Fruit fly (Drosophila melanogaster): Measurements from ENCODE around the gene CG14073.

Gene CG14073

DNA sequence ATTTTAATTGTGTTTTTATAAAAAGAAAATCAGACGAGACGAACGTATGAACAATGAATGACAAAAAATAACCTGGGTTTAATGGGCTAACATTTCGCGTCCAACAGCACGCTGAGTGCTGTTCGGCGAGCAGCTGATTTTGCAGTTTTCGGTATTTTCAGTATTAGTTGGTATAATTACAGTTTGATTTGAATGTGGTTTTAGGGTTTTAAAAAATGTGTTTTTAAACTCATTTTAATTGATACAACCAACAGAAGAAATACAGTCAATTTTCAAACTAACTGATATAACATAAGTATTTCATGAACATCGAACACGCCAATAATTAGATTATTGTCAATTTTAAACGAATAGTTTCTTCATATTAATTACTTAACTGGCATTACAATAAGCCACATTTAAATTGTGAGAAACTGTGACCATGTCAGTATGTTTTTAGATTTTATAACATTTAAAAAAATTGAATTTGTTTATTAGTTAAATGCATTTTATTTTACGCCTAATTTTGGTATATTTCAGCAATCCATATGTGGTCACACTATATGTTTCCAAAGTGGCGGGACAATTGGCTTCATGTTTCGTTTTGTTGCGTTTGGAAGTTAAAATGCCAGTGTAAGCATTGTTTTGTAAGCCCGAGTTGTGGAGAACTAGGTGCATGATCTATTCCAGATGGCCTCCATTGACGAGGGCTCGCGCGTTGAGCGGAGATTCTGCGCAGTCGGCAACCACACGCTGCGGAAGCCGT is at the start of gene CG14073, which contains the start of gene HipHop:
Gene CG14073, minus strand, starts transcription at position 38 of the 745 bp plus-strand sequence.
Gene HipHop, plus strand, starts transcription at position 534 of the 745 bp plus-strand sequence.
- no peak for TF ChIP-seq noc (tag; optimal IDR thresholded peaks at IDR 0.05)

DNA sequence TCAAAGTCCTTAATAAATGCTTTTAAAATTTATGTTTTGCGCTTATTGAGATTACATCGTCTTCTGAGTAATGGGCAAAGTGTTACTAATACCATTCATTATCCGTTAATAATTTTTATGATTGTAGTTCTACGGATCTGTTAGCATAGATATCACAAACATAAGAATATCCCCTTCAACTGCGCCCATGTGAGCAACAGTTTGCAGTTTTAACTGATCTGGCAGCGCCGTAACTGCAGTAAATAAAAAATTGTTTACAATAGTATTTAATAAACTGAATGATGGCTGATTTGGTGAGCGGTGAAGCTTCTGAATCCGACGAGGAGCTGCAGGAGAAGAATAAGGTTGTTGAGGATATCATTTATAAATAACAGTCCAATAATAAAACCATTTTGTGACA is 49.6 kb upstream of the CG14073 start, which contains the start of gene Blos3:
Gene Blos3, plus strand, starts transcription at position 198 of the 400 bp plus-strand sequence.
- TF ChIP-seq noc (tag; optimal IDR thresholded peaks at IDR 0.05): no peak

DNA sequence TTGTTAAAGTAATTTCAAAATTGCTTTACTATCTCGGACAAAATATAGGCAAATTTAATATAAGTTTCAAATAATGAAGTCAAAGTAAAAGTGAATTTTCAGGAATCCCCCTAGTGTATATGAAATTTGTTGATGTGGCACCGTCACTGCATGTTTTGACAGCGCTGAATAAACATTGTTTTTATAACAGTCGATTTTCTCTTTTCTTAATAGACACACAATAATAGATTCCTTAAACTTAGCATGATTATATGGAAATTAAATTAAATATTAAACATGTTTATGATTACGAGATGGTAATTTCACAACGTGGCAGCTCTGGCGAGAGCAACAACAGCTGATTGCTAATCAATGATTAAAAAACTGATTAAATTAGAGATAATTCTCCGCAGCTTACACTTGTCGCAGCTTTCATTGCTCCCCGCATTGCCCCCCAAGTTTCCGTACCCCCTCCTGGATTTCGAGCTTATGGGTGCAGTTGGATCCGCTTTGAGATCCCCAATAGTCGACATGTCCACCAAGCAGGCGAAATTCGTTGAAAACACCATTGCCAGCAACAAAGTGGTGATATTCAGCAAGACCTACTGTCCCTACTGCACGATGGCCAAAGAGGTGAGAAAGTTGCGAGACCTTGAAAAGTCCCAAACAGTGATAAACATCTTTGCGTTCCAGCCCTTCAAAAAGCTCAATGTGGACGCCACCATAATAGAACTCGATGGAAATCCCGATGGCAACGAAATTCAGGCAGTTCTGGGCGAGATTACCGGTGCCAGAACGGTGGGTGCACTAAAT is 48.8 kb upstream of the CG14073 start, which contains the start of gene Grx1:
Gene Grx1, plus strand, starts transcription at position 196 of the 792 bp plus-strand sequence.
- peak; percentile 56 for TF ChIP-seq noc (tag; optimal IDR thresholded peaks at IDR 0.05)

DNA sequence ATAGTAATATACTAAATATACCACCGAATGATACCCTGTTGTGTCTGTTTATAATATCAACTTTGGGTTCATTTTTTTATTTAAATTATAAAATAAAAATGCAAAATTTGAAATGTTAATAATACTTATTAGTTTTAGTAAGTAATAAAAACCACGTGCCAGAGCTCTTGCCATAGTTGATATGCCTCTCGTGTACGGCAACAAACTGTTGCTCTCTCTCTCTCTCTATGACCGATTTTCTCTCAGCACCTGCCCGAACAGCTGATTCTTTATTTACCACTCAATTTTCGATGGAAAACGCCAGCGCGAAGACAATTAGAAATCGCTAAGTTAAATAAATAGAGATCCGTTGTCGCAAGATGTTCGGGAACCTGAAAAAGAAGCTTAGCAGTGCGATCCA is 47.0 kb upstream of the CG14073 start, which contains the start of gene Dysb:
Gene Dysb, plus strand, starts transcription at position 251 of the 400 bp plus-strand sequence.
- TF ChIP-seq noc (tag; optimal IDR thresholded peaks at IDR 0.05): peak; percentile 88

DNA sequence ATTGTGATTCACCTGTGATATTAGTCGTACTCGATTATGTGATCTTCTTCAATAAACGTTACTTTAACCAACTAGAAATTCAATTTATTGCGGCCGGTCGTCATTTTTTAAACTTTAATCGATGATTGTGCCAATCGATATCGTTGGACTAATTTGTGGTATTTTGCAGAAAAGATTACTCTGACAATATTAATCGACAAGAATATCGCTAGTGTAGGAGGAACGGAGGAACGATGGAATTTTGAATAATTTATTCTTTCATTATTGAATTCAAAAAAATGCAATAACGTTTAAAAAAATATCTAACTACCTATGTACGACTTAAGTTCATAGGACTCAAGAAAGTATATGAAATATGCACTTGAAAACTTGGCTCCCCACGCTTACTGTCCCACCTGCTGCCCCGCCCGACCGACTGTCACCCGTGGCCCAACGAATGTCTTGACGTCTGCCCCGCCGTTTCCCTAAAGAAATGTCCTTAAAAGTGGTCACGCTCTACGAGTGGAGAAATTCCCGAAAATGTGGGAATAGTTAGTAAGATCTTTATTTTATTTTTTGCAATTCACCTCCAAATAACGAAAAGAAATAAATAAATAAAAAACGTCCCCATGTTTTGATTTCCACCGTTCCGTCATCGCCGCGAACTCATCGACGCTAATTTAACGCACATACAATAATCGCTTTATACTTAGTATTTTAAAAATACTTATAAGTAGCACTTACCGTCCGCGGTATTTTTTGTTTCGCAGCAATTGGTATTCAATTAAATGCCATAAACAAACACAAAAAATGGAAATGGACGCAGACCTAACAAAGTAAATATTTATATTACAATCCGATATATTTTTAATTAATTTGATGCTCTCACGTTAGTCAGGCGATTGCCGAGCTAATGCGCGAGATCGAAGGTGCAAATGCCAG is 45.2 kb upstream of the CG14073 start, which contains the start of gene CG14074:
Gene CG14074, plus strand, starts transcription at position 779 of the 921 bp plus-strand sequence.
- TF ChIP-seq noc (tag; optimal IDR thresholded peaks at IDR 0.05): no peak

DNA sequence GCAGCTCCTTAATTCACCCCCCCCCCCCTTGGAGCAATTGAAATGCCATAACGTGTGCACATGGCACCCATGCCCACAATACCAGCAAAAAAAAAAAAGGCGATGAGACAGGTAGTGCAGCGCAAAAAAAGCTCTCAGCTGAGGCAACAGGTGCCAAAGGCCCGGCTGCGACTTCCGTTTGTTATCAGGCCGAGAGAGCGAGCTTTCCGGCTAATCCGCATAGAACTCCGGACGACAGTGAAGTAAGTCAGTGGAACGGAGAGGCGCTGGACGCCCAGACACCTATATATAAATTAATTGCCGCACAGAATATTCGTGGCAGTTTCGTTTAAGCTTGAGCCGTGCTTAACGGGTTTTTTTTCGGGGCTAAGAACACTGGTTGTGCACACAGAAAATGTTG is 42.9 kb upstream of the CG14073 start, which contains the start of gene CG6865:
Gene CG6865, plus strand, starts transcription at position 321 of the 400 bp plus-strand sequence.
- no peak for TF ChIP-seq noc (tag; optimal IDR thresholded peaks at IDR 0.05)

DNA sequence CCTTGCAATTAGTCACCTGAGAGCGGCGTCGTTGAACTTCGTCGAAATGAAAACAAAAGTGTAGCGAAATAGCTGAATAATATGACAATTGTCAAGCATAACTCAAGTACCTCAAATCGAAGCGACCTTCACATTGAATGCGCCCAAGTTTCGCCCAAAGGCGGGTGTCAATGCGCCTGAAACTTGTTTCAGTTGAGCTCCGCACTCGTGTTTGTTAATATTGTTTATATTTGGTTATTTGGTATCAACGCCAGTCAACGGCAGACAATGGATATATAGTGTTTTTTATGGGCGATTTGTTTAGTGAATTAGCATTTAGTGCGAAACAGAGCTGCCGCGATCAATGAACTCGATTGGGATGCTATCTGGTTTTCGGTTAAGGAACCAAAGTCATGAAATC is 41.4 kb upstream of the CG14073 start:
- no peak for TF ChIP-seq noc (tag; optimal IDR thresholded peaks at IDR 0.05)

DNA sequence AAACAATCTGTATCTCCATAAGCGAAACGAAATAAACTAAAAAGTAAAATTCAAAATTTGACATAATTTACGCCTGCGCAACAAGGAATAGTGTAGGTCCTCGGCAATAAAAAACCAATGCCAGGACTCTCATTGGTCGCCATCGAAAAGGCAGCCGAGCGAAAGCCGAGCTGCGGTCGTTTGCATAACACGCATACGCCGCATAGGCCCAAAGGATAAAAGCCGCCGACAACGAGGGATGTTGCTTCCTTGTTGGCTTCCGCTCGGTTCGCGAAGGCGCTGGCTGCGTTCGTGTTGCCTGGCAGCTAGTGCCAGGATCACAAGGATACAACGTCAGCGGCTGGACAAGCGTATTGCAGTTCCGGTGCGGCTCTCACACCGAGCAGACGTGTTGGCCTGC is 40.0 kb upstream of the CG14073 start:
- no peak for TF ChIP-seq noc (tag; optimal IDR thresholded peaks at IDR 0.05)

DNA sequence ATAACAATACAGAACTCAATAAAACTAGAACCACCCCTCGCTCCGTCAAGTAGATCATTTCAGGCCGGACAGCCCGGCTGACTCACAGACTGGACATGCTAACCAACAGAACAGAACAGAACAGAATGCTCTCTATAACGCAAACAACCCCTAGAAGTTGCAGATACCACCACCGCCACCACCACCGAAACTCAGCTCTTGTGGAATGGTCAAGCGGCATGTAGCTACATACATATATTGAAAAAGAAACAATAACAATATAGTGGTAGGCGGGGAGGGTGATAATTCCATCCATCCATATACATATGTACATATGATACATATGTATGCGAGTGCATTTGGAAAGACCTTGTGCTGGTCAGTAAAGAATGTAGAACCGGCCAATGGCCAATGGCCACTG is 33.9 kb upstream of the CG14073 start:
- TF ChIP-seq noc (tag; optimal IDR thresholded peaks at IDR 0.05): no peak

DNA sequence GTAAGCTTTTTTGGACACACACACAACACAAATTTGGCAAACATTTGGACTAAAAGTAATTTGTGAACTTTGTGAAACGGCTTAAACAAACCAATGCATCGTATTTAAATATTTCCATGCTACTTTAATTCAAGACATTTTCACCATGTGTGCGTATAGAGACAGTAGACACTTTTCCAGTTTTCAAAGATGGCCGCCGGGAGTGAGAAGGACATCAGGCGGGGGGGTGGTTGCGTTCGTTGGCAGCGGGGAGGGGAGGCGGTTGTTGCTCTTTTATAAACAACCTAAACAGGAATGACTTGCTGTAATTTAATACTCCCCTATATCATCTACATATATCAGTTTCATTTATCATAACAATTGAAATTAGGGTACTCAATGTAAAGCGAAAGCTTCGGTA is 33.0 kb upstream of the CG14073 start:
- TF ChIP-seq noc (tag; optimal IDR thresholded peaks at IDR 0.05): no peak

DNA sequence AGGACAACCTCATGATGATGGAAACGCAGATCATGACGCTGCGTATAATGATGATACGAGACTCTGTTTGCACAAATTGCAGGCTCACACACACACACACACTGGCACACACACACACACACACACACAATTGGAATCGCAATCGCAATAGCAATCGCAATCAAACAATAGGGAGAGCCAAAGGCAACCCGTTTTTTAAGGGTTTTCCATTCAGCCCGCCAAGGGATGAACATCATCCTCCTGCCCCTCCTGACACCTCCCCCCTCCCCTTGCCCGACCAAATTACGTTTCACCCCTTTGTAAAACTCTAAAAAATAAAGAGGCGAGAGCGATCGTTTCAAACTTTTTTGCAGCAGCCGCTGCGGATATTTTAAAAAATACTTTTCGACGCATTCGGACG is 31.7 kb upstream of the CG14073 start:
- TF ChIP-seq noc (tag; optimal IDR thresholded peaks at IDR 0.05): no peak

DNA sequence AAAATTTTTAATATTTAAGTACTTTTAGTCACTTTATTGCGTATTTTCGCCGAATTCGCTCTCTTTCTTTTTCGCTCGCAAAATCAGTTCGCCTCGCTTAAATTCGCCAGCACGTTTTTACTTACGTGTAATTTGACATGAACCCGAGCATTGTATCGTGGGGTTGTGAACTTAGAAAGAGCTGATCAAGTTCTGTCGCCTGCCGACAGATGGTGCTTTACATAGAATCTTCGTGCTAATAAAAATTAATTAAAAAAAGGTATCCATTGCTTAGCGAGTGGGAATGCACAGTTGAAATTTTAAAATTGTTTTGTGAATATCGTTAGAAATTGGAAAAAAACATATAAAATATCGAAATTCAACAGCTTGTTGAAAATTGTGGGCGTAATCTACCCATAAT is 28.0 kb upstream of the CG14073 start:
- no peak for TF ChIP-seq noc (tag; optimal IDR thresholded peaks at IDR 0.05)

DNA sequence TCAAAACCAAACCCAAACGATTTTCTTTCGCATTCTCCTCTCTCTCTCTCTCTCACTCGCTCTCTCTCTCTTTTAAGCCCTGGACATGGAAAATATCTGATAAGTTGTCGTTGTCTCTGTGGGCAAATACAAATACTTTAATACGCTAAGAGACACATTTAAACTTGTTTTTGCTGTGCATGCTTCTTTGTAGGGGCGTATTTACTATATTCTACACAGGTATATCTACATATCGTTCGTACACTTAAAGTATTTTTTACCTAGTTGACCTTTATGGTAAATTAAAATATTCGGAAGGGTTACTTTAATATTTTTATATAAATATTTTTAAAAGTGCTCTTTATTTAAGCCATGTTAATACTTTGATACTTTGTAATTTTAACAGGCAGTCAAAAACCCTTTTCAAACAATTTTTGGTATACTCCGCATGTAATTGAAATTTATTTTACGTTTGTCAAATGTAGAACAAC is 25.8 kb upstream of the CG14073 start:
- no peak for TF ChIP-seq noc (tag; optimal IDR thresholded peaks at IDR 0.05)

DNA sequence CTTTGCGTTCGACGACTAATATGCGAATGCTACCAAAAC is 25.6 kb upstream of the CG14073 start, which contains the start of gene Indy:
Gene Indy, minus strand, starts transcription at position 35 of the 39 bp plus-strand sequence.
- TF ChIP-seq noc (tag; optimal IDR thresholded peaks at IDR 0.05): no peak

DNA sequence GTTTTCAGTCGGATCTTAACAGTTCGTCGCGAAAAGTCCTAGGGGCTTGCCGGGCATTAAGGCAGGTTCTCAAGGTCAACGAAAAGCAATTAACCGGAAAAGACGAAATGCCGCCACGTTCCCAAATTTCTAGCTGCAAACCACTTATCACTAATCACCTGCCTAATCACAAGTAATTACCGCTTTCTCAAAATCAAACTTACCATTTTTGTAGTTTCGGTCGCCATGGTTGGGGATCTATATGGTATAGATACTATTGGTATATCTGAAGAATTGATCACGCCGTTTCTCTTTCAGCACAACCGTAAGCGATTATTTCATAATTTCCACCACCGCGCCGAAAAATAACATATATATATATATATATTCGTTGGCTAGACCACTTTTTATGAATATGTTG is 25.4 kb upstream of the CG14073 start:
- TF ChIP-seq noc (tag; optimal IDR thresholded peaks at IDR 0.05): no peak

DNA sequence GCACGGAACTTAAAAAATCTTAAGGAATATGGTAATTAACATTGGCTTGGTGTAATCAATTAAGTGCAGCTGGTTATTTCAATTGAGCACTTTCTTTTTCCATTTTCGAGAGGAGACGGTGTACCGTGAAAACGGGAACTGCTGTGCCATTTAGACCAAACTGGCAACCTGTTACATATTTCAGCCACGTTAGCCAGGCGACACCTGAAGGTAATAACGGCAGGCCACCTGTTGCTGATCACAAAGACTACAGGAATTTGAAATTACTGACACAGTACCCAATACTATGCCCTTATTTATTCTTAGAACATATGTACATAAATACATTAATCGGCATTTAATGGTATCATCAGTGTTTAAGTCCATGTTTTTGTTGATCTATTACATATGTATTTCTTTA is 21.8 kb upstream of the CG14073 start:
- no peak for TF ChIP-seq noc (tag; optimal IDR thresholded peaks at IDR 0.05)
